Worm (Caenorhabditis elegans): ENCODE data around the gene mog-3.
A peak's percentile ranks its signal among the peaks of the same experiment; 100 is the strongest.

mog-3 gene

ce11 chrIII:5264813-5265212, 43.6 kb upstream of the mog-3 start, which contains the start of gene gro-1:
Gene gro-1 (plus strand): TSS chrIII:5265113.
- TF ChIP-seq nhr-2 (tag; optimal IDR thresholded peaks at IDR 0.05), result no peak

DNA sequence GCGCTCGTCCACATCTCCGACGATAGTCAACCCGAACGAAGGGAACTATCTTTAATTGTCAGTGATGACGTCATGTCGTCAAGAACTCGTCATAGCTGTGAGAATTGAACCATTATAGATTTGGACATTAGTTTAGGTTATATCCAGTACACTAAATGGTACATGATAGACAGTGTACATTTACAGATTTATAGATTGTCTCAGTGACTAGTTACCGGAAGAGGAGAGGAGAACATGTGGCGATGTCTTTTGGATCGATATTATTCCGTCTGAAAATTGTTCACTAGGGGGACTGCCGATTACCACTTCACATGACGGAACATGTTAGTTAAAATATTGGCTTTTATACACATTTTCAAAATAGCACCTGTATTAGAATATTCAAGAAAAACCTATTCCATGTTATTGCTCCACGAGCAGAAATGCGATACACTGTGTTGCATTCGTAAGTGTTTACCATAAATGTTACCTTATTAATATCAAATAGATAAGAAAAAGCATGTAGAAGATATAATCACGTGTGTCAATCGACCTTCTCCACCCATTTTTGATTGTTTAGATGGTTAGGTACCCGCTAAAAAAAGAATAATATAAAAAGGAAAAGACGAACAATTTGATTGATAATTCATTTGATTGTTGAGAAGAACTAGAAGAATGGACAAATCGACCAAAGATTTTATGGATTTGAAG, 41.0 kb upstream of the mog-3 start, which contains the start of gene ZC395.5:
TSS of gene ZC395.5 (plus strand) at position 632 of the 690 bp plus-strand sequence.
- TF ChIP-seq mab-5 (tag; optimal IDR thresholded peaks at IDR 0.05) (no peak), zip-8 (tag; optimal IDR thresholded peaks at IDR 0.05) (peak; percentile 11), snpc-4 (tag; optimal IDR thresholded peaks at IDR 0.05) (no peak), nhr-76 (tag; optimal IDR thresholded peaks at IDR 0.05) (no peak), nhr-2 (tag; optimal IDR thresholded peaks at IDR 0.05) (no peak), mep-1 (tag; optimal IDR thresholded peaks at IDR 0.05) (no peak), lin-13 (tag; optimal IDR thresholded peaks at IDR 0.05) (no peak), nhr-12 (tag; optimal IDR thresholded peaks at IDR 0.05) (no peak)

DNA sequence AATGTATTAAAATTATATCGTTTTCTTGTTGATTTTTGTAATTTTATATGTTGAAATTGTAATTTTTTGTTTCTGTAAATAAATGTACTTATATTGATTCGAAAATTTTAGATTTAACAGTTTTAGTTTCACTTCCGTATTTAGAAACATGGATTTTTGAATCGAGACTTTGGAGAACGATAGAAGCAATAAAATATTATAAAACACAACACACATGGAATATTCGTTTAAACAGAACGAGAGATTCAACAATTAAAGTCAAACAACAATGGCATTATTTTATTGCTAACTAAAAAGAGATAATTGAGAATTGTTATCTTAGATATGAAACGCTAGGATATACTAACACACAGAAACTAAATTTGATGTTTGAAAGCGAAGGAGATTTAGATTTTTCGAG, 39.9 kb upstream of the mog-3 start:
- TF ChIP-seq hlh-1 (tag; optimal IDR thresholded peaks at IDR 0.05), result no peak
- no peak for TF ChIP-seq nhr-28 (tag; optimal IDR thresholded peaks at IDR 0.05)
- TF ChIP-seq bed-3 (GFP tag; optimal IDR thresholded peaks at IDR 0.05), result no peak
- no peak for TF ChIP-seq nhr-12 (tag; optimal IDR thresholded peaks at IDR 0.05)
- TF ChIP-seq lsy-2 (tag; optimal IDR thresholded peaks at IDR 0.05), result no peak
- no peak for TF ChIP-seq lin-32 (GFP tag; optimal IDR thresholded peaks at IDR 0.05)
- no peak for TF ChIP-seq tbx-8 (GFP tag; optimal IDR thresholded peaks at IDR 0.05)
- no peak for TF ChIP-seq drap-1 (GFP tag; optimal IDR thresholded peaks at IDR 0.05)
- TF ChIP-seq unc-39 (tag; optimal IDR thresholded peaks at IDR 0.05), result no peak
- TF ChIP-seq ceh-43 (GFP tag; optimal IDR thresholded peaks at IDR 0.05), result no peak
- TF ChIP-seq elt-3 (tag; optimal IDR thresholded peaks at IDR 0.05), result no peak
- TF ChIP-seq mep-1 (tag; optimal IDR thresholded peaks at IDR 0.05), result no peak
- TF ChIP-seq unc-62 (GFP tag; optimal IDR thresholded peaks at IDR 0.05), result no peak
- TF ChIP-seq sem-2 (GFP tag; optimal IDR thresholded peaks at IDR 0.05), result no peak

DNA sequence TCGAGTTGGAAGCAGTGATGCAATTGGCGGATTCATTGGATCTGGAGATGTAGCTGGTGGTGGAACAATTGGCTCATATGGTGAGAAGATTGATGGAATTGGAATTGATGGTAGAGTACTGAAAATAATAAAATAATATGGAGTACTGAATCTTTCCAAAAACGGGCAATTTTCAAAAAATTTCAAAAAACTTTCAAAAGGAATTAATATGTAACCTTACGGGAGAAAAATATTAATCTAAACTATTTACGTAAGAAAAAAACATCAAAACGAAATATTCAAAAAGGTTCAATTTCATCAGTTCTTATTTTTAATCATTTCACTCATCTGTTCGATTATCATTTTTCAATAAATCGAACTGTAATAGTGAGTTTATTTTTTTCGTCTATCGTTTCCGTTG, 38.6 kb upstream of the mog-3 start, which contains the start of gene ZC395.4:
TSS of gene ZC395.4 (plus strand) at position 301 of the 400 bp plus-strand sequence.
- TF ChIP-seq sptf-1 (tag; optimal IDR thresholded peaks at IDR 0.05), result no peak
- no peak for TF ChIP-seq ham-2 (GFP tag; optimal IDR thresholded peaks at IDR 0.05)
- TF ChIP-seq elt-3 (tag; optimal IDR thresholded peaks at IDR 0.05), result no peak
- no peak for TF ChIP-seq zip-8 (tag; optimal IDR thresholded peaks at IDR 0.05)
- no peak for TF ChIP-seq unc-120 (tag; optimal IDR thresholded peaks at IDR 0.05; ENCODE audit: poor library complexity, severe bottlenecking)
- TF ChIP-seq hlh-1 (tag; optimal IDR thresholded peaks at IDR 0.05), result no peak
- no peak for TF ChIP-seq unc-39 (tag; optimal IDR thresholded peaks at IDR 0.05)
- no peak for TF ChIP-seq lin-32 (GFP tag; optimal IDR thresholded peaks at IDR 0.05)
- TF ChIP-seq bed-3 (GFP tag; optimal IDR thresholded peaks at IDR 0.05), result no peak
- no peak for TF ChIP-seq tbx-8 (GFP tag; optimal IDR thresholded peaks at IDR 0.05)

DNA sequence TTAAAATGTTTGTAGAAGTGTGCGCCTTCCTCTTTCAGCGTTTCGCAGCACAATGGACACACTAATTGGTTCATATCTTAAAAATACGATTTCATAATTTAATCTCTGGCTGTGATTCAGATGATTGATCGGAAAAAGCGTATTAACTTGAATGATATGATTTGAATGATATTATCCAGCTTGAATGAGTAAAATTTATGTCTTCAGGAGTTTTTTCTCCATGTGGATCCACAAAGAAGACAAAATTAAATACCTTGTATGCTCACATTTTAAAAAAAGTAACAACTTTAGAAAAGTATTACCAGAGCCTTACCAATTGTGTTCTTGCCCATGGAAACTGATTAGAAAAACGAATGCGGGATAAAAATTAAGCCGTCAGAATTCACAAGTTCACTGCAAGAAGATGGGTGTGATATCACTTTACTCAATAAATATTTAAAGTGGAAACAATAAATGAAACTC, 35.0 kb upstream of the mog-3 start, which contains the start of gene ztf-8:
TSS of gene ztf-8 (minus strand) at position 76 of the 462 bp plus-strand sequence.
- TF ChIP-seq ces-1 (GFP tag; optimal IDR thresholded peaks at IDR 0.05) (peak; percentile 3), cnd-1 (tag; optimal IDR thresholded peaks at IDR 0.05) (no peak)

DNA sequence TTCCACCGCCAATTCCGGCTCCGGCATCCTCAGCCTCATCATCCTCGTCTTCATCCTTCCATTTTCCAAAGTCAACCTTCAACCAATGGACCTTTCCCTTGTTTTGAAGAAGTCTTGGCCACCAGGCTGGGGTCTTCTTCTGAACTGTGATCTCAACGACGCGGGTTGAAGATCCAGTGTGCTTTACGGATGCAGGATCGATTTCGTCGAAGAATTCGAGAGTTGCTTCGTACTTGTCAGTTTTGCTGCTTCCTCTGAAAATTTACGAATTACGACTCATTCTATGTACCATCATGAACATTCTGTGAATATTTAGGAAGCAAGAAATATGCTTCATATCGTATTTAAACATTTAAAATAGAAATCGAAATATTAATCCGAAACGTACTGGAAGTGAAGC, 34.1 kb upstream of the mog-3 start:
- no peak for TF ChIP-seq lsy-2 (tag; optimal IDR thresholded peaks at IDR 0.05)

- TF ChIP-seq nhr-237 (tag; optimal IDR thresholded peaks at IDR 0.05), result peak; percentile 24
- peak; percentile 56 for TF ChIP-seq unc-120 (tag; optimal IDR thresholded peaks at IDR 0.05; ENCODE audit: poor library complexity, severe bottlenecking)
- peak; percentile 64 for TF ChIP-seq mep-1 (tag; optimal IDR thresholded peaks at IDR 0.05)
- peak; percentile 55 for TF ChIP-seq mls-2 (tag; optimal IDR thresholded peaks at IDR 0.05)
- TF ChIP-seq elt-1 (tag; optimal IDR thresholded peaks at IDR 0.05; ENCODE audit: borderline replicate concordance, insufficient read depth), result no peak
- TF ChIP-seq ceh-43 (GFP tag; optimal IDR thresholded peaks at IDR 0.05), result no peak
- peak; percentile 72 for TF ChIP-seq ces-1 (GFP tag; optimal IDR thresholded peaks at IDR 0.05)
- no peak for TF ChIP-seq nhr-2 (tag; optimal IDR thresholded peaks at IDR 0.05)
- TF ChIP-seq zip-8 (tag; optimal IDR thresholded peaks at IDR 0.05), result no peak
Measured at ce11 chrIII:5274715-5275355, 33.6 kb upstream of the mog-3 start, which contains the start of the genes daf-41 and toc-1. Gene daf-41 (minus strand): TSS chrIII:5274765. Gene toc-1 (plus strand): TSS chrIII:5275251.
